Fruit fly (Drosophila melanogaster) whole organism, embryonic: ENCODE data around the gene PH4alphaSG2.

ENCODE experiments used
- CG10366 ChIP-seq: fragments of 200-800 bp; sonication (Bioruptor generic); IDR thresholded peaks from 2 replicates; pipeline ENCODE4 v1.3.6; 2022; ENCODE audit warnings: missing biosample characterization, missing genetic modification characterization
- CG17612 ChIP-seq: fragments of 200-800 bp; sonication (Bioruptor generic); IDR thresholded peaks from 2 replicates; pipeline ENCODE4 v1.3.6; 2022; ENCODE audit warnings: missing biosample characterization, missing genetic modification characterization
- CG3163 ChIP-seq: fragments of 200-800 bp; sonication (Bioruptor generic); optimal IDR thresholded peaks from 3 replicates; lab custom pipeline; 2016; ENCODE audit warnings: missing biosample characterization, missing genetic modification characterization
- CG9215 ChIP-seq: fragments of 200-800 bp; sonication (Bioruptor generic); IDR thresholded peaks from 2 replicates; pipeline ENCODE4 v1.3.6; 2022; ENCODE audit warnings: missing biosample characterization, missing genetic modification characterization
- Fer2 ChIP-seq: fragments of 200-800 bp; sonication (Bioruptor generic); optimal IDR thresholded peaks from 2 replicates; lab custom pipeline; 2018; ENCODE audit warnings: missing biosample characterization, mild to moderate bottlenecking, missing genetic modification characterization, moderate library complexity
- Sry-β ChIP-seq: fragments of 200-800 bp; sonication (Bioruptor generic); optimal IDR thresholded peaks from 2 replicates; lab custom pipeline; 2018; ENCODE audit warnings: missing biosample characterization, mild to moderate bottlenecking, missing genetic modification characterization, moderate library complexity
- Xrp1 ChIP-seq: fragments of 200-800 bp; sonication (Bioruptor generic); IDR thresholded peaks from 2 replicates; pipeline ENCODE4 v1.3.6; 2022; ENCODE audit warnings: missing biosample characterization, missing genetic modification characterization
- btn ChIP-seq: fragments of 200-800 bp; sonication (Bioruptor generic); optimal IDR thresholded peaks from 2 replicates; lab custom pipeline; 2016; ENCODE audit warnings: missing biosample characterization, missing genetic modification characterization
- emc ChIP-seq: fragments of 200-800 bp; sonication (Bioruptor generic); optimal IDR thresholded peaks from 2 replicates; lab custom pipeline; 2016; ENCODE audit warnings: missing biosample characterization, missing genetic modification characterization
- inv ChIP-seq: fragments of 200-800 bp; sonication (Bioruptor generic); IDR thresholded peaks from 2 replicates; pipeline ENCODE4 v1.3.6; 2022; ENCODE audit warnings: missing biosample characterization, missing genetic modification characterization; ENCODE audit not compliant: partially characterized antibody
- pan ChIP-seq, 4 experiments: fragments of >200 bp in 3 of 4; fragments of 200-800 bp in 1 of 4; sonication (Bioruptor generic) in 1 of 4; optimal IDR thresholded peaks in 3 of 4; IDR thresholded peaks in 1 of 4; 2 replicates each; pipeline versions ENCODE4 v1.3.6 to Lab custom; 2017 to 2022; ENCODE audit warnings: missing biosample characterization in 2 of 4, missing genetic modification characterization in 2 of 4, mixed read lengths in 1 of 4
- shn ChIP-seq: fragments of 200-800 bp; sonication (Bioruptor generic); optimal IDR thresholded peaks from 3 replicates; lab custom pipeline; 2016; ENCODE audit warnings: missing biosample characterization, missing genetic modification characterization
- vvl ChIP-seq: fragments of 200-800 bp; sonication (Bioruptor generic); IDR thresholded peaks from 2 replicates; pipeline ENCODE4 v1.3.6; 2022; ENCODE audit warnings: missing biosample characterization, missing genetic modification characterization

- TF ChIP-seq Xrp1 (no peak), pan (optimal IDR thresholded peaks at IDR 0.05; lab: Kevin White, UChicago) (no peak), pan (GFP tag; optimal IDR thresholded peaks at IDR 0.05 in 1 of 2, IDR thresholded peaks at IDR 0.05 in 1 of 2) (no peak), CG3163 (GFP tag; lab: Kevin White, UChicago) (no peak), emc (GFP tag; lab: Kevin White, UChicago) (no peak), vvl (no peak), CG10366 (GFP tag; lab: Robert Waterston, UW) (no peak), btn (no peak), Fer2 (tag; lab: Kevin White, UChicago) (no peak), shn (GFP tag; lab: Kevin White, UChicago) (no peak), CG9215 (GFP tag; lab: Robert Waterston, UW) (no peak), Sry-β (GFP tag; lab: Kevin White, UChicago) (no peak), CG17612 (no peak), inv (GFP tag; lab: Robert Waterston, UW) (no peak)
These were observed 39.1 kb upstream of the PH4alphaSG2 start for dm6 chr3R:30450690-30451343.
